Worm (Caenorhabditis elegans) whole organism, L4/young adult: Measurements from ENCODE around the gene C54F6.15.

Source experiments
- W03F9.2 ChIP-seq: fragments of 150-350 bp; optimal IDR thresholded peaks from 2 replicates; lab custom pipeline; 2014; ENCODE audit warnings: missing biosample characterization, missing genetic modification characterization
- him-1 ChIP-seq: sonication (generic microtip); optimal IDR thresholded peaks from 2 replicates; lab custom pipeline; 2016; ENCODE audit warnings: missing genotype, missing genetic modification reagents, missing genetic modification characterization, missing compliant biosample characterization

DNA sequence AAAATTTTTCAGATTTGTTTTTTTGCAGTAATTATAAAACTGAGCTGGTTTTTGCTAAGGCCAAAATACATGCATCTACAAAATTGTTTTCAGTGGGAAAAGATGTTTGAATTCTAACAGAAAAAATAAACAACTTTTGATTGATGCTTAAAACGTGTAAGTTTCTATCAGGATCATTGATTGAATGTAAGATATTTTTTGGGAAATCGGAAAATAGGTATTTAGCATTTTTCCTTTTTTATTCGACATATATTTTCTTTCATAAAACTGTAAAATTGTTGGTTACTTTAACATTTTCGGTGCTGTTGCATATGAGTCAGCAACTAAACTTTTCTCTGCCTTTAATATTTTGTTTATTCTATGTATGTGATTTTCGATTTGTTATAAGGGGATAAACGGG lies 2.3 kb upstream of the C54F6.15 start, which contains the start of gene C54F6.20:
- TF ChIP-seq him-1 (tag; lab: Kevin White, UChicago) = no peak
- no peak for TF ChIP-seq W03F9.2 (tag; lab: Kevin White, UChicago)
